Worm (Caenorhabditis elegans) whole organism, young adult: ENCODE measurements around the gene srw-62.

Experiments used
- ceh-40 ChIP-seq: fragments of 200-800 bp; sonication (Bioruptor generic); IDR thresholded peaks from 2 replicates; pipeline ENCODE4 v1.3.6; 2022; ENCODE audit warnings: missing genetic modification characterization, missing compliant biosample characterization
- snpc-4 ChIP-seq, 5 experiments: fragments of 150-350 bp in 1 of 5; sonication (generic microtip) in 4 of 5; optimal IDR thresholded peaks; 2 replicates each; lab custom pipeline; 2014 to 2018; ENCODE audit warnings: missing genetic modification characterization in 5 of 5, missing biosample characterization in 3 of 5, antibody characterized with exemption in 2 of 5, mild to moderate bottlenecking in 2 of 5, missing compliant biosample characterization in 2 of 5, missing genotype in 2 of 5, moderate library complexity in 2 of 5, missing genetic modification reagents in 1 of 5

DNA sequence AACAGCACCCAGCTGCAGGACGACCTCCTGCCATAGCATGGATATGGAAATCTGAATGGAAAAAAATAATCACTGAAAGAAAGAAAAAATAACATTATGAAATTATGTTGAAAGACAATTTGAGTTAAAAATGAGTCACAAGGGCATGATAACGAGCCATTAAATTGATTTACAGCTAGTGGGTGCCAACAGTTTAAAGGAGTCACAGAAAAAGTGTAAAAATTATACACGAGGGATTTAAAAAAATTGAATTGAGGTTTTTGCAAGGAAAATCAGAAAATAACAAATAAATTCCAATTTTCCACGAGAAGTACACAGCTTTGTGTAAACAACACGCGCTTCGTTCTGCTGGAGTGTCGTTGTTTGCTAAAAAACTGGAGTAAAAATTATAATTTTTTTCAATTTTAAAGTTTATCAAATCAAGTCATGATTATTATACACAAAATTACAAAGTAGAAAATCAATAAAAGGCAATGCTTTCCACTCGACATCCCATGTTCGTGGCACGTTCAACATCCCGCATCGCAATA lies 48.7 kb downstream of the srw-62 start, which contains the start of gene T01H3.3:
- TF ChIP-seq ceh-40 (no peak), snpc-4 (GFP tag; optimal IDR thresholded peaks at IDR 0.05; lab: Kevin White, UChicago) (no peak), snpc-4 (tag; optimal IDR thresholded peaks at IDR 0.05; lab: Kevin White, UChicago) (no peak)
